Worm (Caenorhabditis elegans) whole organism, midembryonic: Measurements from ENCODE around the gene H14N18.2.

Experiments used
- T22C8.4 ChIP-seq: fragments of 200-800 bp; sonication (Bioruptor generic); IDR thresholded peaks from 2 replicates; pipeline ENCODE4 v1.3.6; 2022; ENCODE audit warnings: missing genetic modification characterization, missing compliant biosample characterization
- flt-1 ChIP-seq: fragments of 200-800 bp; sonication (Bioruptor generic); IDR thresholded peaks from 2 replicates; pipeline ENCODE4 v1.3.6; 2022; ENCODE audit warnings: missing genetic modification characterization, missing compliant biosample characterization

- TF ChIP-seq T22C8.4 (GFP tag; lab: Robert Waterston, UW) = no peak
- no peak for TF ChIP-seq flt-1 (GFP tag; lab: Robert Waterston, UW)
Observed at ce11 chrV:8948996-8949395, 16.6 kb downstream of the H14N18.2 start.
